Worm (Caenorhabditis elegans) whole organism, L4/young adult: ENCODE data around the gene his-60.

Source experiments
- W03F9.2 ChIP-seq: fragments of 150-350 bp; optimal IDR thresholded peaks from 2 replicates; lab custom pipeline; 2014; ENCODE audit warnings: missing biosample characterization, missing genetic modification characterization
- dao-5 ChIP-seq: sonication (generic microtip); optimal IDR thresholded peaks from 2 replicates; lab custom pipeline; 2016; ENCODE audit warnings: missing genotype, missing genetic modification characterization, moderate library complexity, missing compliant biosample characterization
- him-1 ChIP-seq: sonication (generic microtip); optimal IDR thresholded peaks from 2 replicates; lab custom pipeline; 2016; ENCODE audit warnings: missing genotype, missing genetic modification reagents, missing genetic modification characterization, missing compliant biosample characterization

Gene his-60

ce11 chrIV:7445236-7445635, 42.6 kb downstream of the his-60 start, which contains the start of gene valv-1:
valv-1 (minus strand) TSS chrIV:7445336.
- TF ChIP-seq dao-5 (tag; lab: Kevin White, UChicago) = no peak
- TF ChIP-seq him-1 (tag; lab: Kevin White, UChicago) = no peak
- no peak for TF ChIP-seq W03F9.2 (tag; lab: Kevin White, UChicago)

- TF ChIP-seq dao-5 (tag; lab: Kevin White, UChicago) (no peak), W03F9.2 (tag; lab: Kevin White, UChicago) (no peak), him-1 (tag; lab: Kevin White, UChicago) (no peak)
Observed at ce11 chrIV:7440238-7440637, 47.6 kb downstream of the his-60 start.

ce11 chrIV:7439377-7439776, 48.4 kb downstream of the his-60 start:
- TF ChIP-seq W03F9.2 (tag; lab: Kevin White, UChicago) (no peak), him-1 (tag; lab: Kevin White, UChicago) (no peak), dao-5 (tag; lab: Kevin White, UChicago) (no peak)
